Worm (Caenorhabditis elegans): Measurements from ENCODE around the gene cct-3.
A peak's percentile ranks its signal among the peaks of the same experiment; 100 is the strongest.

The cct-3 gene

DNA sequence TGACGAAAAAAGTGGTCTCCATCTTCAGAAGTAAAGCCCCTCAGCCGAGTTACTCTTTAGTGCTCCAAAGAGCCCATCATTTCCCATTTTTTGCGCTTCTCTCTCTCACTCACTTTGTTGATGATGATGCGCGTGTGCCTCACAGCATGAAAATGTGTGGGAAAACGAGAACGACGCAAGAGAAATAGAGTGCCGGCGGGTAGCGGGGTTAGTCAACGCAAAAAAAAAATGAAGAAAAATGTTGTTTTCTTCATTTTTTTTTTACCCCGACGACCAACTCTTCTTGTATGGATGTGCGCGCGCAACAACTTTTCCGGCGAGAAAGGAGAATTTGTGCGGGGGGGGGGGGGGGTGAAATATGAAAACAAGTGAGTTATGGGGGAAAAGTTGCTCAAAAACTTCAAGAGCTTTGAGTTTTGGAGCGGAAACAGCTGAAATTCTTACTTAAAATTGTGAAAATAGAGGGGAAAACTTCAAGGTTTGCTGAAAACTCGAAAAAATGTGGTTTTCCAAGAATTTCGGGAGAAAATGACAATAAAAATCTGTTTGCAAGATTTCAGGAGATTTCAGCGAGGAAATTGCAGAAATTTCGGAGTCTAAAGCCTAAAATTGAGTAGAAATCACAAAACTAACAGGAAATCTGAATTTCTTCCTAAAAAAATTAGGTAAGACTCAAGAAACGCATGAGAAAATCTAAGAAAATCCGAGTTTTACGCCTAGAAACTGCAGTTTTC, 35.6 kb upstream of the cct-3 start, which contains the start of gene C33C12.1 (continued):
- TF ChIP-seq nhr-237 (tag; optimal IDR thresholded peaks at IDR 0.05): no peak
- TF ChIP-seq elt-3 (tag; optimal IDR thresholded peaks at IDR 0.05): no peak
- TF ChIP-seq F16B12.6 (tag; optimal IDR thresholded peaks at IDR 0.05): no peak
- TF ChIP-seq irx-1 (tag; optimal IDR thresholded peaks at IDR 0.05): no peak
- no peak for TF ChIP-seq sox-4 (tag; optimal IDR thresholded peaks at IDR 0.05)
- TF ChIP-seq Y116A8C.19 (tag; optimal IDR thresholded peaks at IDR 0.05; ENCODE audit: borderline replicate concordance): no peak
- no peak for TF ChIP-seq nhr-47 (tag; optimal IDR thresholded peaks at IDR 0.05)
- TF ChIP-seq lsy-2 (tag; optimal IDR thresholded peaks at IDR 0.05): peak in 1 of 2 experiments; percentile 10
- no peak for TF ChIP-seq mep-1 (tag; optimal IDR thresholded peaks at IDR 0.05)

DNA sequence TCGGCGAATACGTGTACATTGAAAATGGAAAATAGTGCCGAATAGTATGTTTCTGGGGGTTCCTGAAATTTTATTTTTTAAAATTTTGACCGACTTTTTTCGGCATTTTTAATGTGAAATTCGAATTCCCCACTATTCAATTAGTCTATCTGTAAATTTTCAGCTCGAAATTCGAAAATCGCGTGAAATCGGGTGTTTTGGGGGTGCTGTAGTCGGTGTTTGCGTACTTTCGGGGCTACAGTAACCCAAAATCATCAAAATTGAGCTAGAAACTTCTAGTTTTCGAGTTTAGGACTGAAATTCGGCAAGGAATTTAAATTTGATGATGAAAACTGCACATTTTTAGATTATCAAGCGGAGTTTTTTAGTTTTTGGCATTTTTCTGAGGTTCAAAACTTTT, 31.2 kb upstream of the cct-3 start:
- TF ChIP-seq unc-98 (GFP tag; IDR thresholded peaks at IDR 0.05) (no peak), fkh-10 (GFP tag; optimal IDR thresholded peaks at IDR 0.05) (no peak), tlp-1 (tag; optimal IDR thresholded peaks at IDR 0.05) (no peak), aha-1 (tag; optimal IDR thresholded peaks at IDR 0.05) (no peak)

DNA sequence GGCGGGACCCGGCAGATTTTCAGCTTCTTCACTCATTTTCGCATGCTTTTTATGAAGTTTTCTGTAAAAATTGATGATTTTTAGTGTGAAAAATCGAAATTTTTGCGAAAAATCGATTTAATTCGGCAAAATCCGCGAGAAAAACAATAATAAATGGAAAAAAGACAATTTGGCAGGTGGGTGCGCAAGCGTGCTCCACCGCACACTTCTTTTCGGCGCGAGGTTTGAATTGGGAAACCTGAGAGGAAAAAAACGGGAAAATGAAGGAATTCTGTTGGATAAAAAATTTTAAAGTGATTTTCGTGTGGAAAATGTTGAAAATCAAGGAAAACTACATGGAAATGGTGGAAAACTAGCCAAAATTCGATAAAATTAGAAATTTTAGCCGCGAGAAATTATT, 29.3 kb upstream of the cct-3 start, which contains the start of gene Y59C2A.2:
Gene Y59C2A.2 (minus strand): TSS at position 61 of the 400 bp plus-strand sequence.
- TF ChIP-seq aly-2 (tag; optimal IDR thresholded peaks at IDR 0.05) (peak; percentile 39), nhr-20 (tag; optimal IDR thresholded peaks at IDR 0.05) (peak; percentile 15), nhr-84 (tag; optimal IDR thresholded peaks at IDR 0.05) (no peak), swsn-7 (tag; optimal IDR thresholded peaks at IDR 0.05) (peak; percentile 18), aha-1 (tag; optimal IDR thresholded peaks at IDR 0.05) (no peak), mdl-1 (tag; optimal IDR thresholded peaks at IDR 0.05) (peak in 1 of 2 experiments; percentile 22), nhr-12 (tag; optimal IDR thresholded peaks at IDR 0.05) (no peak), lin-35 (GFP tag; optimal IDR thresholded peaks at IDR 0.05) (peak; percentile 93 to 97), hlh-4 (tag; optimal IDR thresholded peaks at IDR 0.05) (no peak), lsy-2 (tag; optimal IDR thresholded peaks at IDR 0.05) (peak; percentile 62 to 78), C16A3.4 (tag; optimal IDR thresholded peaks at IDR 0.05) (peak; percentile 58), sup-37 (GFP tag; optimal IDR thresholded peaks at IDR 0.05) (no peak), grh-1 (GFP tag; IDR thresholded peaks at IDR 0.05) (0 out of 2 replicates have a peak, but pooled peaks have one; percentile 32), lin-14 (GFP tag; optimal IDR thresholded peaks at IDR 0.05) (peak; percentile 36), ceh-63 (GFP tag; optimal IDR thresholded peaks at IDR 0.05) (no peak), fos-1 (tag; optimal IDR thresholded peaks at IDR 0.05) (no peak), C04F5.9 (tag; optimal IDR thresholded peaks at IDR 0.05) (no peak), ets-5 (GFP tag; IDR thresholded peaks at IDR 0.05) (no peak), skn-1 (tag; optimal IDR thresholded peaks at IDR 0.05) (peak; percentile 42), nhr-19 (GFP tag; conservative IDR thresholded peaks at IDR 0.05) (peak; percentile 30), nhr-47 (tag; optimal IDR thresholded peaks at IDR 0.05) (no peak), sptf-1 (tag; optimal IDR thresholded peaks at IDR 0.05) (no peak), dpl-1 (GFP tag; optimal IDR thresholded peaks at IDR 0.05) (peak; percentile 88 to 94 (median 93)), blmp-1 (tag; optimal IDR thresholded peaks at IDR 0.05) (peak; percentile 25), sox-4 (tag; optimal IDR thresholded peaks at IDR 0.05) (no peak), mab-9 (GFP tag; IDR thresholded peaks at IDR 0.05) (no peak), efl-1 (optimal IDR thresholded peaks at IDR 0.05) (peak; percentile 94 to 96), efl-1 (GFP tag; optimal IDR thresholded peaks at IDR 0.05 in 1 of 2) (peak; percentile 95 to 99), pag-3 (tag; optimal IDR thresholded peaks at IDR 0.05; ENCODE audit: borderline replicate concordance, insufficient read depth) (no peak), zag-1 (tag; optimal IDR thresholded peaks at IDR 0.05) (no peak), unc-130 (tag; optimal IDR thresholded peaks at IDR 0.05) (no peak), zip-4 (GFP tag; optimal IDR thresholded peaks at IDR 0.05) (no peak), ceh-88 (GFP tag; IDR thresholded peaks at IDR 0.05) (no peak), ceh-82 (tag; optimal IDR thresholded peaks at IDR 0.05) (peak; percentile 2 to 74 (median 24)), Y116A8C.19 (tag; optimal IDR thresholded peaks at IDR 0.05; ENCODE audit: borderline replicate concordance) (no peak), nhr-76 (tag; optimal IDR thresholded peaks at IDR 0.05) (no peak), jun-1 (tag; optimal IDR thresholded peaks at IDR 0.05) (peak; percentile 6), unc-62 (GFP tag; optimal IDR thresholded peaks at IDR 0.05) (no peak), F16B12.6 (tag; optimal IDR thresholded peaks at IDR 0.05) (peak; percentile 35), tbx-2 (tag; optimal IDR thresholded peaks at IDR 0.05) (peak; percentile 45), dsc-1 (tag; optimal IDR thresholded peaks at IDR 0.05) (peak; percentile 31), elt-3 (tag; optimal IDR thresholded peaks at IDR 0.05) (no peak)

All from whole organism, L1 larva.